Comparison of ENCODE assay signal across 4 worm cellular contexts in the genomic region with DNA sequence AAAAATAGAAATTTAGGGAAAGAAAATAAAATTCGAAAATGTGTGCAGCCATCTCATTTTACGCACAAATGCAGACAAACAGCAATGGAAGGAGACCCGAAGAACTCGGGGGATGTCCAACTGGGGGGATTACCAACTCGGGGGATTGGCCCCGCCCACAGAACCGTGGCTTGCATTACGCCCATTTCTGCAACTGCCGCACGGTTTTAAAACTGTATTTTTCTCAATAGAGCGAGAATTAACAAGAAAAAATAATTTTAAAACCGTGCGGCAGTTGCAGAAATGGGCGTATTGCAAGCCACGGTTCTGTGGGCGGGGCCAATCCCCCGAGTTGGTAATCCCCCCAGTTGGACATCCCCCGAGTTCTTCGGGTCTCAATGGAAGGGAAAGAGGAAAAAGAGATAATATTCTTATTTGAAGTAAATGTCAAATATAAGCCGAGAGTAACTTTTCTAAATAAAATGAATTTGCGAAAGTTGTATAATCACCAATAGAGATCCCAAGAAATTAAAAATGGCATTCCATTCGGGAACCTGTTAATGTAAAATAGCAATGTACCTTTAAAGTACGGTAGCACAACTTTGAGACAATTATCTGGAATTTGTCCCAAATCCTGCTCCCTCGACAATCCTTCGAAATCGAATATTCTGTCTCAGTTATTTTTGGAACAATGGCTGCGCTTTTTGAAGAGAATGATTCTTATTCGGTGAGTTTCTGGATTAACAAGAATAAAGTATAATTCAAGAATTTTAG.
TF ChIP-seq lines count a peak whose summit lies in the region.
"Not testable (repeated sequence)": the region's sequence is repeated elsewhere in the genome, so short reads cannot be mapped to it uniquely, and the experiment has no call there.

A gene (minus strand): TSS at position 72 of the 753 bp plus-strand sequence.
A gene (plus strand): TSS at position 417 of the 753 bp plus-strand sequence.

TF ChIP-seq in whole organism, L2 larva, 48 proteins besides CTCF, POLR2A, EP300 and RAD21:
- peak; percentile 22 for TF ChIP-seq nhr-129 (tag; optimal IDR thresholded peaks at IDR 0.05; lab: Kevin White, UChicago)
- peak; percentile 65 for TF ChIP-seq crh-2 (tag; optimal IDR thresholded peaks at IDR 0.05; lab: Kevin White, UChicago)
- peak; percentile 91 for TF ChIP-seq sma-3 (GFP tag; optimal IDR thresholded peaks at IDR 0.05; lab: Kevin White, UChicago)
- TF ChIP-seq gmeb-1 (tag; optimal IDR thresholded peaks at IDR 0.05; lab: Kevin White, UChicago) = peak; percentile 68
- TF ChIP-seq sma-9 (GFP tag; optimal IDR thresholded peaks at IDR 0.05; lab: Kevin White, UChicago) = peak; percentile 22
- not testable (repeated sequence) for TF ChIP-seq sma-9 (tag; optimal IDR thresholded peaks at IDR 0.05; lab: Kevin White, UChicago)
- peak; percentile 40 for TF ChIP-seq sem-4 (tag; optimal IDR thresholded peaks at IDR 0.05; lab: Kevin White, UChicago)
- peak; percentile 58 for TF ChIP-seq C34F6.9 (tag; optimal IDR thresholded peaks at IDR 0.05; lab: Kevin White, UChicago)
- TF ChIP-seq egl-27 (tag; optimal IDR thresholded peaks at IDR 0.05; lab: Kevin White, UChicago) = peak; percentile 14
- peak in 1 of 2 experiments; percentile 62 for TF ChIP-seq lsy-2 (tag; optimal IDR thresholded peaks at IDR 0.05; lab: Kevin White, UChicago)
- TF ChIP-seq F13H6.1 (tag; optimal IDR thresholded peaks at IDR 0.05; lab: Kevin White, UChicago) = peak; percentile 85
- TF ChIP-seq lin-13 (GFP tag; optimal IDR thresholded peaks at IDR 0.05; lab: Kevin White, UChicago) = peak; percentile 80
- peak; percentile 58 for TF ChIP-seq unc-55 (GFP tag; optimal IDR thresholded peaks at IDR 0.05; lab: Kevin White, UChicago)
- TF ChIP-seq blmp-1 (tag; optimal IDR thresholded peaks at IDR 0.05; lab: Kevin White, UChicago; ENCODE audit: insufficient read depth) = peak; percentile 5
- TF ChIP-seq lin-11 (tag; optimal IDR thresholded peaks at IDR 0.05; lab: Kevin White, UChicago) = peak; percentile 56
- TF ChIP-seq nhr-21 (tag; optimal IDR thresholded peaks at IDR 0.05; lab: Kevin White, UChicago) = peak; percentile 41
- TF ChIP-seq fos-1 (tag; optimal IDR thresholded peaks at IDR 0.05; lab: Kevin White, UChicago) = peak; percentile 26

TF ChIP-seq in whole organism, L4 larva, 104 proteins besides CTCF, POLR2A, EP300 and RAD21 (continues in another document):
- peak in 1 of 2 experiments; percentile 1 for TF ChIP-seq hif-1 (tag; optimal IDR thresholded peaks at IDR 0.05; lab: Kevin White, UChicago)
- peak; percentile 78; the same call in 1 of the 2 replicates for TF ChIP-seq nhr-42 (GFP tag; IDR thresholded peaks at IDR 0.05; lab: Robert Waterston, UW)
- TF ChIP-seq dpl-1 (GFP tag; optimal IDR thresholded peaks at IDR 0.05; lab: Kevin White, UChicago) = peak; percentile 63
- TF ChIP-seq hlh-11 (tag; optimal IDR thresholded peaks at IDR 0.05; lab: Kevin White, UChicago) = peak; percentile 67
- TF ChIP-seq nhr-102 (tag; optimal IDR thresholded peaks at IDR 0.05; lab: Kevin White, UChicago) = peak; percentile 58
- 0 out of 2 replicates have a peak, but pooled peaks have one; percentile 33 for TF ChIP-seq saeg-2 (GFP tag; IDR thresholded peaks at IDR 0.05; lab: Robert Waterston, UW)
- TF ChIP-seq T20F7.1 (GFP tag; optimal IDR thresholded peaks at IDR 0.05; lab: Kevin White, UChicago) = peak; percentile 66
- TF ChIP-seq aha-1 (tag; lab: Kevin White, UChicago) = peak; percentile 40
- TF ChIP-seq dmd-6 (GFP tag; IDR thresholded peaks at IDR 0.05; lab: Robert Waterston, UW) = peak; percentile 76
- peak in 1 of 2 experiments; percentile 48 for TF ChIP-seq unc-62 (GFP tag; optimal IDR thresholded peaks at IDR 0.05 in 1 of 2; lab: Kevin White, UChicago)
- not testable (repeated sequence) for TF ChIP-seq unc-62 (tag; optimal IDR thresholded peaks at IDR 0.05; lab: Kevin White, UChicago)
- TF ChIP-seq lin-38 (GFP tag; IDR thresholded peaks at IDR 0.05; lab: Robert Waterston, UW) = peak; percentile 91
- TF ChIP-seq rbr-2 (tag; optimal IDR thresholded peaks at IDR 0.05; lab: Kevin White, UChicago) = peak; percentile 78
- 0 out of 2 replicates have a peak, but pooled peaks have one; percentile 38 for TF ChIP-seq lin-29 (GFP tag; IDR thresholded peaks at IDR 0.05; lab: Robert Waterston, UW)
- TF ChIP-seq set-16 (GFP tag; IDR thresholded peaks at IDR 0.05; lab: Robert Waterston, UW) = peak; percentile 51; the same call in 1 of the 2 replicates
- TF ChIP-seq ctbp-1 (GFP tag; IDR thresholded peaks at IDR 0.05; lab: Robert Waterston, UW) = peak; percentile 71
- TF ChIP-seq unc-130 (GFP tag; optimal IDR thresholded peaks at IDR 0.05; lab: Kevin White, UChicago) = peak; percentile 67
- peak; percentile 0 to 4 for TF ChIP-seq mdl-1 (tag; optimal IDR thresholded peaks at IDR 0.05; lab: Kevin White, UChicago)
- peak; percentile 82 for TF ChIP-seq tra-1 (GFP tag; IDR thresholded peaks at IDR 0.05; lab: Robert Waterston, UW)
- peak; percentile 75 for TF ChIP-seq ceh-44 (GFP tag; IDR thresholded peaks at IDR 0.05; lab: Robert Waterston, UW)

TF ChIP-seq in whole organism, late embryonic, 69 proteins besides CTCF, POLR2A, EP300 and RAD21:
- TF ChIP-seq ceh-34 (tag; optimal IDR thresholded peaks at IDR 0.05; lab: Kevin White, UChicago) (peak; percentile 40), pqm-1 (tag; optimal IDR thresholded peaks at IDR 0.05; lab: Kevin White, UChicago) (peak; percentile 40), rnt-1 (tag; optimal IDR thresholded peaks at IDR 0.05; lab: Kevin White, UChicago) (peak; percentile 72), zip-5 (tag; optimal IDR thresholded peaks at IDR 0.05; lab: Kevin White, UChicago) (peak; percentile 32), unc-42 (tag; optimal IDR thresholded peaks at IDR 0.05; lab: Kevin White, UChicago) (peak; percentile 51), ceh-2 (tag; optimal IDR thresholded peaks at IDR 0.05; lab: Kevin White, UChicago) (peak; percentile 81), dmd-4 (tag; optimal IDR thresholded peaks at IDR 0.05; lab: Kevin White, UChicago; ENCODE audit: borderline replicate concordance) (peak; percentile 70), C08G9.2 (tag; optimal IDR thresholded peaks at IDR 0.05; lab: Kevin White, UChicago) (peak; percentile 77), tbx-7 (tag; optimal IDR thresholded peaks at IDR 0.05; lab: Kevin White, UChicago) (peak; percentile 63), nfya-1 (tag; optimal IDR thresholded peaks at IDR 0.05; lab: Kevin White, UChicago) (peak; percentile 26), ceh-18 (tag; optimal IDR thresholded peaks at IDR 0.05; lab: Kevin White, UChicago) (peak; percentile 20), tbx-2 (tag; optimal IDR thresholded peaks at IDR 0.05; lab: Kevin White, UChicago) (peak; percentile 94), ceh-31 (tag; optimal IDR thresholded peaks at IDR 0.05; lab: Kevin White, UChicago) (peak; percentile 96), hlh-8 (tag; optimal IDR thresholded peaks at IDR 0.05; lab: Kevin White, UChicago) (peak; percentile 70), ztf-16 (tag; optimal IDR thresholded peaks at IDR 0.05; lab: Kevin White, UChicago) (peak; percentile 13), pros-1 (tag; optimal IDR thresholded peaks at IDR 0.05; lab: Kevin White, UChicago) (peak; percentile 8), F13H6.1 (tag; optimal IDR thresholded peaks at IDR 0.05; lab: Kevin White, UChicago) (peak; percentile 70), lim-6 (tag; optimal IDR thresholded peaks at IDR 0.05; lab: Kevin White, UChicago) (peak; percentile 70), fax-1 (tag; optimal IDR thresholded peaks at IDR 0.05; lab: Kevin White, UChicago) (peak; percentile 61), ref-2 (tag; optimal IDR thresholded peaks at IDR 0.05; lab: Kevin White, UChicago) (peak; percentile 92), ets-4 (tag; optimal IDR thresholded peaks at IDR 0.05; lab: Kevin White, UChicago) (peak; percentile 75), madf-2 (tag; optimal IDR thresholded peaks at IDR 0.05; lab: Kevin White, UChicago) (peak; percentile 16), ceh-14 (tag; optimal IDR thresholded peaks at IDR 0.05; lab: Kevin White, UChicago) (peak; percentile 89)

TF ChIP-seq in whole organism, mixed stage, embryonic, 35 proteins besides CTCF, POLR2A, EP300 and RAD21:
- TF ChIP-seq mep-1 (tag; optimal IDR thresholded peaks at IDR 0.05; lab: Kevin White, UChicago) = peak; percentile 34
- TF ChIP-seq ham-2 (GFP tag; optimal IDR thresholded peaks at IDR 0.05; lab: Kevin White, UChicago) = peak; percentile 19
- peak; percentile 27 for TF ChIP-seq lsy-2 (tag; optimal IDR thresholded peaks at IDR 0.05; lab: Kevin White, UChicago)
- TF ChIP-seq lin-13 (tag; optimal IDR thresholded peaks at IDR 0.05; lab: Kevin White, UChicago) = peak; percentile 24
- peak; percentile 28 for TF ChIP-seq ces-1 (GFP tag; optimal IDR thresholded peaks at IDR 0.05; lab: Kevin White, UChicago)
- peak; percentile 50 for TF ChIP-seq sptf-1 (tag; optimal IDR thresholded peaks at IDR 0.05; lab: Kevin White, UChicago)
- peak; percentile 28 for TF ChIP-seq unc-120 (tag; optimal IDR thresholded peaks at IDR 0.05; lab: Kevin White, UChicago; ENCODE audit: poor library complexity, severe bottlenecking)
- peak; percentile 12 for TF ChIP-seq cnd-1 (tag; optimal IDR thresholded peaks at IDR 0.05; lab: Kevin White, UChicago)
